Worm (Caenorhabditis elegans) whole organism, L4/young adult: ENCODE measurements around the gene dmd-4.

Experiments used
- W03F9.2 ChIP-seq: fragments of 150-350 bp; optimal IDR thresholded peaks from 2 replicates; lab custom pipeline; 2014; ENCODE audit warnings: missing biosample characterization, missing genetic modification characterization
- dao-5 ChIP-seq: sonication (generic microtip); optimal IDR thresholded peaks from 2 replicates; lab custom pipeline; 2016; ENCODE audit warnings: missing genotype, missing genetic modification characterization, moderate library complexity, missing compliant biosample characterization

- no peak for TF ChIP-seq W03F9.2 (tag; lab: Kevin White, UChicago)
- TF ChIP-seq dao-5 (tag; lab: Kevin White, UChicago) = no peak
These were observed 42.2 kb downstream of the dmd-4 start for ce11 chrX:14819495-14819894.
